Worm (Caenorhabditis elegans): ENCODE measurements around the gene Y70C5C.1.

ce11 chrV:16744783-16745182 lies 44.8 kb downstream of the Y70C5C.1 start:
- TF ChIP-seq him-1 (tag; optimal IDR thresholded peaks at IDR 0.05): no peak
- TF ChIP-seq dao-5 (tag; optimal IDR thresholded peaks at IDR 0.05): no peak

Measured in whole organism, L4/young adult.